Worm (Caenorhabditis elegans) whole organism, early embryonic: ENCODE data around the gene ZK816.1.

Experiments used
- B0310.2 ChIP-seq: sonication (generic microtip); optimal IDR thresholded peaks from 2 replicates; lab custom pipeline; 2016; ENCODE audit warnings: mild to moderate bottlenecking, missing genetic modification characterization, missing compliant biosample characterization
- F13C5.2 ChIP-seq: sonication (generic microtip); optimal IDR thresholded peaks from 2 replicates; lab custom pipeline; 2017; ENCODE audit warnings: mild to moderate bottlenecking, missing genetic modification characterization, inconsistent platforms, missing compliant biosample characterization
- aly-1 ChIP-seq: sonication (generic microtip); optimal IDR thresholded peaks from 2 replicates; lab custom pipeline; 2016; ENCODE audit warnings: missing genetic modification characterization, missing compliant biosample characterization
- ama-1 ChIP-seq: fragments of 150-350 bp; optimal IDR thresholded peaks from 2 replicates; lab custom pipeline; 2014
- ceh-13 ChIP-seq: fragments of 200-800 bp; sonication (Bioruptor generic); optimal IDR thresholded peaks from 2 replicates; lab custom pipeline; 2018; ENCODE audit warnings: mild to moderate bottlenecking, missing genetic modification characterization, missing compliant biosample characterization
- ceh-36 ChIP-seq: sonication (generic microtip); optimal IDR thresholded peaks from 2 replicates; lab custom pipeline; 2016; ENCODE audit warnings: missing genetic modification characterization, inconsistent platforms, missing compliant biosample characterization
- ets-7 ChIP-seq: sonication (generic microtip); optimal IDR thresholded peaks from 2 replicates; lab custom pipeline; 2016; ENCODE audit warnings: missing genotype, missing genetic modification characterization, missing compliant biosample characterization
- flt-1 ChIP-seq: fragments of 200-800 bp; sonication (Bioruptor generic); IDR thresholded peaks from 2 replicates; pipeline ENCODE4 v1.3.6; 2022; ENCODE audit warnings: missing genetic modification characterization, missing compliant biosample characterization
- hmbx-1 ChIP-seq: sonication (generic microtip); optimal IDR thresholded peaks from 2 replicates; lab custom pipeline; 2016; ENCODE audit warnings: mild to moderate bottlenecking, missing genetic modification characterization, missing compliant biosample characterization
- hmg-4 ChIP-seq: fragments of 200-800 bp; sonication (Bioruptor generic); optimal IDR thresholded peaks from 2 replicates; lab custom pipeline; 2018; ENCODE audit warnings: mild to moderate bottlenecking, missing genetic modification characterization, missing compliant biosample characterization
- hnd-1 ChIP-seq: sonication (generic microtip); optimal IDR thresholded peaks from 2 replicates; lab custom pipeline; 2016; ENCODE audit warnings: missing genetic modification characterization, missing compliant biosample characterization
- pes-1 ChIP-seq: fragments of 200-800 bp; sonication (Bioruptor generic); IDR thresholded peaks from 2 replicates; pipeline ENCODE4 v1.3.6; 2022; ENCODE audit warnings: missing genetic modification reagents, missing genetic modification characterization, missing compliant biosample characterization
- scrt-1 ChIP-seq: fragments of 200-800 bp; sonication (Bioruptor generic); IDR thresholded peaks from 2 replicates; pipeline ENCODE4 v1.3.6; 2022; ENCODE audit warnings: missing genetic modification characterization, missing compliant biosample characterization
- sea-1 ChIP-seq: fragments of 200-800 bp; sonication (Bioruptor generic); conservative IDR thresholded peaks from 2 replicates; pipeline ENCODE4 v1.3.6; 2022; ENCODE audit warnings: missing genetic modification characterization, missing compliant biosample characterization
- tbx-11 ChIP-seq: fragments of 200-800 bp; sonication (Bioruptor generic); IDR thresholded peaks from 2 replicates; pipeline ENCODE4 v1.3.6; 2022; ENCODE audit warnings: missing genetic modification characterization, missing compliant biosample characterization
- tbx-37 ChIP-seq: fragments of 200-800 bp; sonication (Bioruptor generic); conservative IDR thresholded peaks from 2 replicates; pipeline ENCODE4 v1.3.6; 2022; ENCODE audit warnings: missing genetic modification reagents, missing genetic modification characterization, missing compliant biosample characterization
- tra-4 ChIP-seq: sonication (generic microtip); optimal IDR thresholded peaks from 2 replicates; lab custom pipeline; 2017; ENCODE audit warnings: missing genetic modification characterization, missing compliant biosample characterization

ZK816.1 gene

ce11 chrX:3399917-3400316 is 48.4 kb downstream of the ZK816.1 start, which contains the start of gene cht-1:
Gene cht-1, minus strand, starts transcription at chrX:3400017.
- TF ChIP-seq tbx-11 (GFP tag; lab: Robert Waterston, UW) = no peak
- TF ChIP-seq B0310.2 = no peak
- TF ChIP-seq hnd-1 = no peak
- no peak for TF ChIP-seq hmg-4 (GFP tag; lab: Kevin White, UChicago)
- TF ChIP-seq scrt-1 (GFP tag; lab: Robert Waterston, UW) = no peak
- no peak for TF ChIP-seq ceh-13 (GFP tag; lab: Kevin White, UChicago)
- no peak for TF ChIP-seq ets-7
- TF ChIP-seq aly-1 (tag; lab: Kevin White, UChicago) = no peak
- no peak for TF ChIP-seq tra-4 (tag; lab: Kevin White, UChicago)
- TF ChIP-seq ceh-36 (tag; lab: Kevin White, UChicago) = no peak
- no peak for TF ChIP-seq sea-1

- TF ChIP-seq ets-7 (no peak), tra-4 (tag; lab: Kevin White, UChicago) (no peak), aly-1 (tag; lab: Kevin White, UChicago) (no peak), hmbx-1 (tag; lab: Kevin White, UChicago) (no peak), ceh-36 (tag; lab: Kevin White, UChicago) (no peak), B0310.2 (no peak), ceh-13 (GFP tag; lab: Kevin White, UChicago) (no peak), hnd-1 (no peak)
Observed at ce11 chrX:3400387-3400786, 48.9 kb downstream of the ZK816.1 start.

- TF ChIP-seq flt-1 (GFP tag; lab: Robert Waterston, UW) = no peak
- no peak for TF ChIP-seq ceh-36 (tag; lab: Kevin White, UChicago)
- TF ChIP-seq tra-4 (tag; lab: Kevin White, UChicago) = no peak
- TF ChIP-seq hmg-4 (GFP tag; lab: Kevin White, UChicago) = no peak
Observed at ce11 chrX:3401701-3402100, 50.2 kb downstream of the ZK816.1 start, which contains the start of gene C04F6.9. Gene C04F6.9, plus strand, starts transcription at chrX:3402001.

- TF ChIP-seq flt-1 (GFP tag; lab: Robert Waterston, UW) = no peak
- TF ChIP-seq ets-7 = no peak
- no peak for TF ChIP-seq hmbx-1 (tag; lab: Kevin White, UChicago)
- no peak for TF ChIP-seq hmg-4 (GFP tag; lab: Kevin White, UChicago)
- TF ChIP-seq hnd-1 = no peak
- no peak for TF ChIP-seq F13C5.2
- no peak for TF ChIP-seq tbx-11 (GFP tag; lab: Robert Waterston, UW)
- TF ChIP-seq tbx-37 = no peak
- no peak for TF ChIP-seq ama-1
- TF ChIP-seq ceh-13 (GFP tag; lab: Kevin White, UChicago) = no peak
- TF ChIP-seq ceh-36 (tag; lab: Kevin White, UChicago) = no peak
- TF ChIP-seq aly-1 (tag; lab: Kevin White, UChicago) = no peak
- TF ChIP-seq pes-1 (GFP tag; lab: Robert Waterston, UW) = no peak
- TF ChIP-seq B0310.2 = no peak
- no peak for TF ChIP-seq scrt-1 (GFP tag; lab: Robert Waterston, UW)
- TF ChIP-seq tra-4 (tag; lab: Kevin White, UChicago) = no peak
- no peak for TF ChIP-seq sea-1
Observed at ce11 chrX:3403195-3403594, 51.7 kb downstream of the ZK816.1 start, which contains the start of gene vit-5. Gene vit-5, plus strand, starts transcription at chrX:3403471.

ce11 chrX:3408717-3409303 is 57.3 kb downstream of the ZK816.1 start:
- TF ChIP-seq sea-1 (no peak), aly-1 (tag; lab: Kevin White, UChicago) (no peak), tra-4 (tag; lab: Kevin White, UChicago) (no peak), pes-1 (GFP tag; lab: Robert Waterston, UW) (no peak), F13C5.2 (no peak)
